Fruit fly (Drosophila melanogaster): ENCODE data around the gene CG8260.

The CG8260 gene

dm6 chrX:15733192-15733892 lies 22.8 kb upstream of the CG8260 start (continued):
- TF ChIP-seq zfh1 (GFP tag; IDR thresholded peaks at IDR 0.05) (0 out of 3 replicates have a peak, but pooled peaks have one; percentile 7), CG15514 (GFP tag; optimal IDR thresholded peaks at IDR 0.05) (peak; percentile 96), NfI (GFP tag; optimal IDR thresholded peaks at IDR 0.05) (no peak), CG7372 (GFP tag; IDR thresholded peaks at IDR 0.05) (no peak)

- TF ChIP-seq Poxn (GFP tag; IDR thresholded peaks at IDR 0.05) (no peak), CG17568 (GFP tag; optimal IDR thresholded peaks at IDR 0.05) (no peak), chinmo (GFP tag; IDR thresholded peaks at IDR 0.05; ENCODE audit: partially characterized antibody) (0 out of 4 replicates have a peak, but pooled peaks have one; percentile 67), ara (GFP tag; IDR thresholded peaks at IDR 0.05) (0 out of 2 replicates have a peak, but pooled peaks have one; percentile 38), sens-2 (GFP tag; IDR thresholded peaks at IDR 0.05) (no peak), vnd (GFP tag; IDR thresholded peaks at IDR 0.05; ENCODE audit: partially characterized antibody) (peak; percentile 75), fd96Cb (tag; optimal IDR thresholded peaks at IDR 0.05) (peak; percentile 4), crc (GFP tag; optimal IDR thresholded peaks at IDR 0.05) (peak; percentile 35), toy (GFP tag; IDR thresholded peaks at IDR 0.05) (no peak), nau (GFP tag; optimal IDR thresholded peaks at IDR 0.05) (no peak), CG10274 (GFP tag; optimal IDR thresholded peaks at IDR 0.05) (peak; percentile 4), CG4360 (GFP tag; IDR thresholded peaks at IDR 0.05) (no peak), CG14860 (GFP tag; IDR thresholded peaks at IDR 0.05; ENCODE audit: partially characterized antibody) (peak; percentile 77), ranshi (GFP tag; IDR thresholded peaks at IDR 0.05) (0 out of 2 replicates have a peak, but pooled peaks have one; percentile 31), CG14014 (GFP tag; IDR thresholded peaks at IDR 0.05) (peak; percentile 36; the same call in 1 of the 2 replicates), twi (tag; optimal IDR thresholded peaks at IDR 0.05) (peak; percentile 76), CG12942 (GFP tag; optimal IDR thresholded peaks at IDR 0.05) (peak; percentile 3), jing (GFP tag; optimal IDR thresholded peaks at IDR 0.05) (no peak), CG13894 (tag; optimal IDR thresholded peaks at IDR 0.05) (no peak), slbo (GFP tag; IDR thresholded peaks at IDR 0.05) (peak; percentile 62), croc (GFP tag; conservative IDR thresholded peaks at IDR 0.05) (no peak; the same call in 2 of the 3 replicates), Nf-YB (GFP tag; optimal IDR thresholded peaks at IDR 0.05) (no peak), D19B (GFP tag; optimal IDR thresholded peaks at IDR 0.05) (no peak), nom (GFP tag; optimal IDR thresholded peaks at IDR 0.05) (peak; percentile 28), CG16815 (GFP tag; optimal IDR thresholded peaks at IDR 0.05) (no peak), CG34422 (GFP tag; IDR thresholded peaks at IDR 0.05) (no peak), pnt (GFP tag; optimal IDR thresholded peaks at IDR 0.05) (peak; percentile 36), Myb (GFP tag; optimal IDR thresholded peaks at IDR 0.05) (peak; percentile 75), dan (GFP tag; IDR thresholded peaks at IDR 0.05) (no peak), sug (tag; optimal IDR thresholded peaks at IDR 0.05) (peak; percentile 83), Ssrp (tag; optimal IDR thresholded peaks at IDR 0.05) (peak; percentile 44), cwo (GFP tag; optimal IDR thresholded peaks at IDR 0.05) (no peak), az2 (GFP tag; optimal IDR thresholded peaks at IDR 0.05) (peak; percentile 31), Opbp (GFP tag; IDR thresholded peaks at IDR 0.05; ENCODE audit: partially characterized antibody) (peak; percentile 67), H15 (GFP tag; IDR thresholded peaks at IDR 0.05) (no peak; the same call in 2 of the 3 replicates), CG7987 (GFP tag; optimal IDR thresholded peaks at IDR 0.05) (peak; percentile 19), Med (GFP tag) (peak; percentile 91), cad (GFP tag; optimal IDR thresholded peaks at IDR 0.05) (no peak), Sry-δ (GFP tag; optimal IDR thresholded peaks at IDR 0.05) (peak; percentile 85), MBD-R2 (GFP tag; IDR thresholded peaks at IDR 0.05) (peak; percentile 48; the same call in 1 of the 2 replicates), Nf-YA (GFP tag; IDR thresholded peaks at IDR 0.05) (no peak), fd102C (GFP tag; optimal IDR thresholded peaks at IDR 0.05) (no peak), CG18619 (GFP tag; optimal IDR thresholded peaks at IDR 0.05) (peak; percentile 29)
These were observed 22.1 kb upstream of the CG8260 start, which contains the start of the genes CG12379 and MagR for dm6 chrX:15733995-15734394. Gene CG12379, minus strand, starts transcription at chrX:15733996. Gene MagR, plus strand, starts transcription at chrX:15734270.
